Worm (Caenorhabditis elegans): Measurements from ENCODE around the gene mxl-1.

ce11 chrV:11241580-11241979 is 3.1 kb upstream of the mxl-1 start, which contains the start of gene pgap-1:
- TF ChIP-seq unc-62 (GFP tag; optimal IDR thresholded peaks at IDR 0.05) (no peak), nhr-237 (tag; optimal IDR thresholded peaks at IDR 0.05) (no peak), lin-39 (tag; optimal IDR thresholded peaks at IDR 0.05) (no peak), ama-1 (optimal IDR thresholded peaks at IDR 0.05) (no peak), elt-3 (tag; optimal IDR thresholded peaks at IDR 0.05) (no peak)

All from whole organism, L2 larva.